Fruit fly (Drosophila melanogaster) whole organism, wandering third instar larva: ENCODE data around the gene CG13875.
A peak's percentile ranks its signal among the peaks of the same experiment; 100 is the strongest.

Experiments used
- Abd-B ChIP-seq: fragments of >200 bp; optimal IDR thresholded peaks from 2 replicates; lab custom pipeline; 2017; ENCODE audit warnings: missing biosample characterization, missing genetic modification characterization
- CG32264 ChIP-seq: fragments of 200-800 bp; sonication (Bioruptor generic); optimal IDR thresholded peaks from 2 replicates; lab custom pipeline; 2016; ENCODE audit warnings: missing biosample characterization, missing genetic modification characterization
- CG9705 ChIP-seq: fragments of 200-800 bp; sonication (Bioruptor generic); optimal IDR thresholded peaks from 2 replicates; lab custom pipeline; 2018; ENCODE audit warnings: missing biosample characterization, mild to moderate bottlenecking, missing genetic modification characterization
- Dfd ChIP-seq: fragments of >200 bp; optimal IDR thresholded peaks from 2 replicates; lab custom pipeline; 2017; ENCODE audit warnings: missing biosample characterization, missing genetic modification characterization
- Dif ChIP-seq: fragments of 200-275, 200-300 bp; sonication (Bioruptor generic); optimal IDR thresholded peaks from 2 replicates; lab custom pipeline; 2018; ENCODE audit warnings: missing biosample characterization, missing genetic modification characterization; ENCODE audit not compliant: partially characterized antibody
- HLH106 ChIP-seq: fragments of 200-800 bp; optimal IDR thresholded peaks from 3 replicates; lab custom pipeline; 2019; ENCODE audit warnings: missing biosample characterization, mild to moderate bottlenecking, missing genetic modification characterization, moderate library complexity
- Hnf4 ChIP-seq: fragments of 200-800 bp; sonication (Bioruptor generic); optimal IDR thresholded peaks from 2 replicates; lab custom pipeline; 2016; ENCODE audit warnings: missing biosample characterization, mild to moderate bottlenecking, missing genetic modification characterization
- Hr78 ChIP-seq: fragments of >200 bp; optimal IDR thresholded peaks from 2 replicates; lab custom pipeline; 2017; ENCODE audit warnings: missing biosample characterization, missing genetic modification characterization
- Hr83 ChIP-seq: fragments of 200-300 bp; sonication (Bioruptor generic); optimal IDR thresholded peaks from 2 replicates; lab custom pipeline; 2016; ENCODE audit warnings: missing biosample characterization, mild to moderate bottlenecking, missing genetic modification characterization, moderate library complexity; ENCODE audit not compliant: poor library complexity, severe bottlenecking
- Mio ChIP-seq: sonication (Bioruptor generic); optimal IDR thresholded peaks from 2 replicates; lab custom pipeline; 2016; ENCODE audit warnings: missing biosample characterization, missing genetic modification characterization
- Myc ChIP-seq: fragments of >200 bp; optimal IDR thresholded peaks from 2 replicates; lab custom pipeline; 2017
- N ChIP-seq: fragments of >200 bp; optimal IDR thresholded peaks from 2 replicates; lab custom pipeline; 2018; ENCODE audit warnings: missing biosample characterization, missing external identifiers, missing genetic modification characterization
- OdsH ChIP-seq: fragments of 200-800 bp; sonication (Bioruptor generic); optimal IDR thresholded peaks from 2 replicates; lab custom pipeline; 2016; ENCODE audit warnings: missing biosample characterization, mild to moderate bottlenecking, missing genetic modification characterization
- Rel ChIP-seq, 2 experiments: fragments of 200-800 bp; sonication (Bioruptor generic) in 1 of 2; optimal IDR thresholded peaks; 2 replicates in 1 of 2; 3 replicates in 1 of 2; lab custom pipeline; 2016 to 2019; ENCODE audit warnings: mild to moderate bottlenecking in 2 of 2, missing biosample characterization in 2 of 2, missing genetic modification characterization in 2 of 2, moderate library complexity in 1 of 2
- Sp1 ChIP-seq: fragments of 200-800 bp; sonication (Bioruptor generic); optimal IDR thresholded peaks from 3 replicates; lab custom pipeline; 2019; ENCODE audit warnings: missing biosample characterization, mild to moderate bottlenecking, missing genetic modification characterization, moderate library complexity
- Vsx2 ChIP-seq: fragments of 200-300, 225-300 bp; sonication (Bioruptor generic); optimal IDR thresholded peaks from 2 replicates; lab custom pipeline; 2018; ENCODE audit warnings: missing biosample characterization, missing genetic modification characterization; ENCODE audit not compliant: partially characterized antibody
- br ChIP-seq: fragments of 200-800 bp; sonication (Bioruptor generic); optimal IDR thresholded peaks from 2 replicates; lab custom pipeline; 2016; ENCODE audit warnings: missing biosample characterization, missing genetic modification characterization
- brk ChIP-seq: fragments of 200-800 bp; sonication (Bioruptor generic); optimal IDR thresholded peaks from 2 replicates; lab custom pipeline; 2016; ENCODE audit warnings: missing biosample characterization, mild to moderate bottlenecking, missing genetic modification characterization
- dl ChIP-seq, 2 experiments: fragments of 175-275, 200-275 bp in 1 of 2; fragments of 200-275 bp in 1 of 2; sonication (Bioruptor generic); optimal IDR thresholded peaks; lab custom pipeline; 2018; ENCODE audit warnings: mild to moderate bottlenecking in 2 of 2, missing biosample characterization in 2 of 2, missing genetic modification characterization in 2 of 2, moderate library complexity in 2 of 2; ENCODE audit not compliant: partially characterized antibody in 2 of 2, insufficient read depth in 1 of 2
- dmrt93B ChIP-seq: fragments of 200-800 bp; sonication (Bioruptor generic); optimal IDR thresholded peaks from 2 replicates; lab custom pipeline; 2018; ENCODE audit warnings: missing biosample characterization, mild to moderate bottlenecking, missing genetic modification characterization
- dsf ChIP-seq: sonication (Bioruptor generic); optimal IDR thresholded peaks from 2 replicates; lab custom pipeline; 2016; ENCODE audit warnings: missing biosample characterization, missing genetic modification characterization, borderline replicate concordance
- foxo ChIP-seq, 2 experiments: fragments of 200-800 bp; sonication (Bioruptor generic); optimal IDR thresholded peaks; 2 replicates in 1 of 2; 3 replicates in 1 of 2; lab custom pipeline; 2016 to 2017; ENCODE audit warnings: missing biosample characterization in 2 of 2, missing genetic modification characterization in 2 of 2
- fru ChIP-seq: fragments of 200-800 bp; sonication (Bioruptor generic); optimal IDR thresholded peaks from 3 replicates; lab custom pipeline; 2016; ENCODE audit warnings: missing biosample characterization, mild to moderate bottlenecking, missing genetic modification characterization
- h ChIP-seq: fragments of 200-800 bp; sonication (Bioruptor generic); optimal IDR thresholded peaks from 3 replicates; lab custom pipeline; 2016; ENCODE audit warnings: missing biosample characterization, mild to moderate bottlenecking, missing genetic modification characterization
- jim ChIP-seq: fragments of 175-275, 200-325 bp; sonication (Bioruptor generic); optimal IDR thresholded peaks from 2 replicates; lab custom pipeline; 2016; ENCODE audit warnings: missing biosample characterization, mild to moderate bottlenecking, missing genetic modification characterization
- lola ChIP-seq: fragments of >200 bp; optimal IDR thresholded peaks from 2 replicates; lab custom pipeline; 2017; ENCODE audit warnings: missing biosample characterization, missing genetic modification characterization
- pan ChIP-seq: fragments of >200 bp; optimal IDR thresholded peaks from 2 replicates; lab custom pipeline; 2017
- psq ChIP-seq: fragments of 200-800 bp; sonication (Bioruptor generic); optimal IDR thresholded peaks from 3 replicates; lab custom pipeline; 2017; ENCODE audit warnings: missing biosample characterization, mild to moderate bottlenecking, missing genetic modification characterization, moderate library complexity
- rgr ChIP-seq: fragments of 200-800 bp; sonication (Bioruptor generic); optimal IDR thresholded peaks from 3 replicates; lab custom pipeline; 2016; ENCODE audit warnings: missing biosample characterization, mild to moderate bottlenecking, missing genetic modification characterization
- sage ChIP-seq: fragments of 200-800 bp; sonication (Bioruptor generic); optimal IDR thresholded peaks from 2 replicates; lab custom pipeline; 2016; ENCODE audit warnings: missing biosample characterization, mild to moderate bottlenecking, missing genetic modification characterization
- tai ChIP-seq: sonication (Bioruptor generic); optimal IDR thresholded peaks from 2 replicates; lab custom pipeline; 2016; ENCODE audit warnings: missing biosample characterization, missing genetic modification characterization
- usp ChIP-seq: fragments of >200 bp; optimal IDR thresholded peaks from 2 replicates; lab custom pipeline; 2017; ENCODE audit warnings: missing biosample characterization, missing genetic modification characterization
- woc ChIP-seq: sonication (Bioruptor generic); optimal IDR thresholded peaks from 2 replicates; lab custom pipeline; 2016; ENCODE audit warnings: missing biosample characterization, mild to moderate bottlenecking, missing genetic modification characterization

The CG13875 gene

dm6 chr3L:224004-224951, 44.6 kb downstream of the CG13875 start:
- no peak for TF ChIP-seq HLH106 (tag; lab: Kevin White, UChicago)
- TF ChIP-seq Mio (GFP tag; lab: Kevin White, UChicago), result peak; percentile 19
- peak; percentile 72 for TF ChIP-seq jim (GFP tag; lab: Kevin White, UChicago)
- TF ChIP-seq Dfd, result no peak
- TF ChIP-seq Dif (GFP tag; lab: Kevin White, UChicago), result peak; percentile 76
- no peak for TF ChIP-seq usp (GFP tag; lab: Kevin White, UChicago)
- TF ChIP-seq dl (GFP tag; optimal IDR thresholded peaks at IDR 0.05; lab: Kevin White, UChicago; ENCODE audit: insufficient read depth in 1 of 2, partially characterized antibody in 2 of 2), result peak in 1 of 2 experiments; percentile 32
- no peak for TF ChIP-seq Rel (GFP tag; optimal IDR thresholded peaks at IDR 0.05; lab: Kevin White, UChicago)
- peak; percentile 29 for TF ChIP-seq Rel (tag; optimal IDR thresholded peaks at IDR 0.05; lab: Kevin White, UChicago)
- peak; percentile 14 for TF ChIP-seq OdsH (GFP tag; lab: Kevin White, UChicago)
- TF ChIP-seq rgr (GFP tag; lab: Kevin White, UChicago), result no peak
- no peak for TF ChIP-seq foxo (GFP tag; optimal IDR thresholded peaks at IDR 0.05; lab: Kevin White, UChicago)
- TF ChIP-seq Hnf4 (GFP tag; lab: Kevin White, UChicago), result peak; percentile 72
- no peak for TF ChIP-seq brk (GFP tag; lab: Kevin White, UChicago)
- TF ChIP-seq fru, result no peak
- peak; percentile 28 for TF ChIP-seq Sp1 (GFP tag; lab: Kevin White, UChicago)
- no peak for TF ChIP-seq woc
- TF ChIP-seq Abd-B (GFP tag; lab: Kevin White, UChicago), result no peak
- peak; percentile 56 for TF ChIP-seq tai
- TF ChIP-seq Hr83 (GFP tag; lab: Kevin White, UChicago), result peak; percentile 52
- no peak for TF ChIP-seq dsf (GFP tag; lab: Kevin White, UChicago)
- no peak for TF ChIP-seq sage (GFP tag; lab: Kevin White, UChicago)

- no peak for TF ChIP-seq N (GFP tag; lab: Kevin White, UChicago)
- peak; percentile 18 for TF ChIP-seq CG32264 (GFP tag; lab: Kevin White, UChicago)
- no peak for TF ChIP-seq pan (lab: Kevin White, UChicago)
- no peak for TF ChIP-seq OdsH (GFP tag; lab: Kevin White, UChicago)
- TF ChIP-seq dl (GFP tag; optimal IDR thresholded peaks at IDR 0.05; lab: Kevin White, UChicago; ENCODE audit: insufficient read depth in 1 of 2, partially characterized antibody in 2 of 2), result no peak
- TF ChIP-seq fru, result no peak
- peak; percentile 30 for TF ChIP-seq brk (GFP tag; lab: Kevin White, UChicago)
- TF ChIP-seq br (GFP tag; lab: Kevin White, UChicago), result no peak
- no peak for TF ChIP-seq Dfd
- TF ChIP-seq jim (GFP tag; lab: Kevin White, UChicago), result no peak
- TF ChIP-seq Sp1 (GFP tag; lab: Kevin White, UChicago), result no peak
- peak; percentile 39 for TF ChIP-seq sage (GFP tag; lab: Kevin White, UChicago)
- TF ChIP-seq Hr83 (GFP tag; lab: Kevin White, UChicago), result peak; percentile 7
- TF ChIP-seq woc, result peak; percentile 14
These were observed 45.4 kb downstream of the CG13875 start for dm6 chr3L:225120-225519.

DNA sequence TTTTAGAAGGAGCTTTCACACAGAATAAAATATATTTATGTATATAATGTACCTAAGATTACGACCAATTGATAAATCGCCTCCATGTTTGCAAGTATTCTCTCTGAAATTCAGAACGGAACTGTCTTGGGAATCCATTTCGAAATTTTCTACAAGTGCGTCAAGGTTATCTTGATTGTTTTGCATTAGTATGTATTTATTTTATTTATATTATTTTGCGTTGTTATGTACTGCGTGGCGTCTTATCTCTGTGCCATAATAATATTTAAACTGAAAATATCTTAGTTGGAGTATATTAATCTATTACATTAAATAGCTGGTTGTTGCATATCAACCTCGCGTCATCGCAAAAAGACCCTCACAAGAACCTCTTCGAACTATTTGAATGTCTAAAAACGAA, 51.8 kb downstream of the CG13875 start, which contains the start of gene CG42846:
Gene CG42846, minus strand, starts transcription at position 101 of the 400 bp plus-strand sequence.
- TF ChIP-seq woc (no peak), Hnf4 (GFP tag; lab: Kevin White, UChicago) (no peak), Myc (lab: Kevin White, UChicago) (no peak), CG9705 (no peak), dmrt93B (GFP tag; lab: Kevin White, UChicago) (no peak), usp (GFP tag; lab: Kevin White, UChicago) (no peak), h (GFP tag; lab: Kevin White, UChicago) (no peak), fru (no peak), Hr78 (GFP tag; lab: Kevin White, UChicago) (no peak), Rel (GFP tag; optimal IDR thresholded peaks at IDR 0.05; lab: Kevin White, UChicago) (no peak), Rel (tag; optimal IDR thresholded peaks at IDR 0.05; lab: Kevin White, UChicago) (peak; percentile 67), sage (GFP tag; lab: Kevin White, UChicago) (peak; percentile 0), lola (GFP tag; lab: Kevin White, UChicago) (no peak), Vsx2 (GFP tag; lab: Kevin White, UChicago) (no peak), psq (no peak)
